Worm (Caenorhabditis elegans) whole organism, L2 larva: ENCODE data around the gene srb-13.

Experiments
- alr-1 ChIP-seq: fragments of 150-350 bp; optimal IDR thresholded peaks from 2 replicates; lab custom pipeline; 2014; ENCODE audit warnings: missing biosample characterization, missing genetic modification characterization
- ama-1 ChIP-seq: fragments of 150-350 bp; optimal IDR thresholded peaks from 2 replicates; lab custom pipeline; 2018; ENCODE audit warnings: inconsistent platforms
- lsy-2 ChIP-seq, 2 experiments: fragments of 150-350 bp in 1 of 2; sonication (generic microtip) in 1 of 2; optimal IDR thresholded peaks; 2 replicates each; lab custom pipeline; 2014 to 2017; ENCODE audit warnings: missing biosample characterization in 2 of 2, missing genetic modification characterization in 2 of 2
- nhr-10 ChIP-seq: sonication (generic microtip); optimal IDR thresholded peaks from 2 replicates; lab custom pipeline; 2017; ENCODE audit warnings: missing biosample characterization, missing genetic modification characterization
- nhr-12 ChIP-seq: fragments of 150-350 bp; optimal IDR thresholded peaks from 2 replicates; lab custom pipeline; 2014; ENCODE audit warnings: missing biosample characterization, missing genetic modification characterization
- nhr-237 ChIP-seq: fragments of 150-350 bp; optimal IDR thresholded peaks from 2 replicates; lab custom pipeline; 2014; ENCODE audit warnings: missing biosample characterization, missing genetic modification characterization

ce11 chrII:5154540-5154939, 2.9 kb downstream of the srb-13 start, which contains the start of gene srb-12:
- TF ChIP-seq nhr-237 (no peak), ama-1 (lab: Kevin White, UChicago) (no peak), lsy-2 (tag; optimal IDR thresholded peaks at IDR 0.05; lab: Kevin White, UChicago) (no peak), nhr-10 (tag; lab: Kevin White, UChicago) (no peak), alr-1 (tag; lab: Kevin White, UChicago) (no peak), nhr-12 (tag; lab: Kevin White, UChicago) (no peak)
